Worm (Caenorhabditis elegans): ENCODE data around the gene his-3.

The his-3 gene

DNA sequence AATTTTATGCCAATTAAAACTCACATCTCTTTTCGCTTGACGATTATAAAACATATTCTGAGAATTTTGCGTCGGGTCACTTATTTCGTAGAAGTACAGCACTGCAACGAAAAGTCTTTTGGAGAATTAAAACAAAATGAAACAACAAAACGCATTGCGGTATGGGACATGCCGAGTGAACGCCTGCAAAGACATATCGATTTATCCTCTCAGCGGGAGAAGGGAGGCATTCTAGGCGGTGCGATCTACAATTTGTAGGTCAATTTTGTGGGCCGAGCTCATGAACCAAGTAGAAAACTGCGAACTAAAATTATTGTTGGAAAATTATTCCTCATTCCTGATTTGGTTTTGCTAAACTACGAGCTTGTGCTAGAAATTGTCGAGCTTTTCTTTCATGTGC lies 12.8 kb downstream of the his-3 start, which contains the start of gene F14H3.3:
F14H3.3 (minus strand) TSS at position 101 of the 400 bp plus-strand sequence.
- no peak for TF ChIP-seq nhr-237 (tag; optimal IDR thresholded peaks at IDR 0.05)
- TF ChIP-seq tag-97 (GFP tag; IDR thresholded peaks at IDR 0.05), result no peak
- TF ChIP-seq mxl-3 (GFP tag; optimal IDR thresholded peaks at IDR 0.05), result no peak
- no peak for TF ChIP-seq spr-3 (GFP tag; optimal IDR thresholded peaks at IDR 0.05)
- no peak for TF ChIP-seq zfp-2 (tag; optimal IDR thresholded peaks at IDR 0.05)
- peak; percentile 52 for TF ChIP-seq aha-1 (tag)

DNA sequence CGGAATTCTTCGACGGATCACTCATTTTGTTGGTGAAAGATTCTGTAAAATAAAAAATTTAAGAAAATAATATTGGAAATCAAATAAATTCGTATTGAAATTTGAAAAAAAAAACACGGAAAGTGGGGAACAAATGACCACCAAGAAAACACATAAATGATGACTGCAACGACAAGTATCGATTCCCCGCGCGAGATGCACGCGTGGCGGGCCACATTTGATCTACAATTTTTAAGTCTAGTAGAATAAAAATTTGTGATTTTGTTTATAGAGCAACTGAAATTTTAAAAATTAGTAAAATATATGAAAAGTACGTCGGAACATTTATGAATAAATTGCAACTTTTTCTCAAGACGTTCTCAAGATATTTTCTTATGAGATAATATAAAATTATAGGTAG lies 14.4 kb downstream of the his-3 start, which contains the start of gene F14H3.4:
F14H3.4 (minus strand) TSS at position 42 of the 400 bp plus-strand sequence.
- TF ChIP-seq ceh-62 (tag; optimal IDR thresholded peaks at IDR 0.05) (no peak), ztf-7 (tag; optimal IDR thresholded peaks at IDR 0.05) (no peak), T20F7.1 (GFP tag; optimal IDR thresholded peaks at IDR 0.05) (no peak), ZK337.2 (GFP tag; IDR thresholded peaks at IDR 0.05) (no peak), zip-2 (tag; optimal IDR thresholded peaks at IDR 0.05) (no peak), lsy-2 (tag; optimal IDR thresholded peaks at IDR 0.05) (no peak), hlh-30 (tag; optimal IDR thresholded peaks at IDR 0.05; ENCODE audit: insufficient read depth) (no peak), unc-62 (GFP tag; optimal IDR thresholded peaks at IDR 0.05 in 1 of 2) (no peak), unc-62 (tag; optimal IDR thresholded peaks at IDR 0.05) (no peak), dpl-1 (GFP tag; optimal IDR thresholded peaks at IDR 0.05) (no peak), fos-1 (tag; optimal IDR thresholded peaks at IDR 0.05) (no peak), set-16 (GFP tag; IDR thresholded peaks at IDR 0.05) (no peak), dmd-9 (GFP tag; IDR thresholded peaks at IDR 0.05) (no peak), spr-1 (tag; optimal IDR thresholded peaks at IDR 0.05) (no peak), lin-1 (GFP tag; IDR thresholded peaks at IDR 0.05) (no peak), vab-7 (GFP tag; IDR thresholded peaks at IDR 0.05) (no peak), ceh-28 (tag; optimal IDR thresholded peaks at IDR 0.05) (no peak)

DNA sequence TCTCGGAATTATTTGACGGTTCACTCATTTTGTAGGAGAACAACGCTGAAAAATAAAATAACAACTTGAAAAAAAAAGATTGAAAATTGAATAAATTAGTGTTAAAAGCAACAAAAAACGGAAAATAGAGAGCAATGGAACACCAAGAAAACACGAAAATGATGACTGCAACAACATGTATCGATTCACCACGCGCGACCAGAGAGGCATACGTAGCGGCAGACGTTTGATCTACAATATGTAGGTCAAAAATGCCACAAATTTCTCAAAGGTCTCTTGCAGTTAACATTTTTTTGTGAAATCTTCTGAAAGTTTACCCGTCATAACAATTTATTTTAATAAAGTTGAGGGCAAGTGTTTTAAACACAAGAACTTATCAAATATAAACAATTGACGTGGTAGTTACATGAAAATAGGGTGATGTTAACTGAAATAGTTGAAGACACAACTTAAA lies 16.4 kb downstream of the his-3 start, which contains the start of gene F14H3.5:
F14H3.5 (minus strand) TSS at position 51 of the 454 bp plus-strand sequence.
- no peak for TF ChIP-seq F26F4.8 (GFP tag; conservative IDR thresholded peaks at IDR 0.05)
- no peak for TF ChIP-seq F49E8.2 (tag; optimal IDR thresholded peaks at IDR 0.05; ENCODE audit: borderline replicate concordance)
- TF ChIP-seq fos-1 (tag; optimal IDR thresholded peaks at IDR 0.05), result no peak
- TF ChIP-seq zip-2 (tag; optimal IDR thresholded peaks at IDR 0.05), result no peak
- TF ChIP-seq D1046.2 (GFP tag; IDR thresholded peaks at IDR 0.05), result no peak
- no peak for TF ChIP-seq T20F7.1 (GFP tag; optimal IDR thresholded peaks at IDR 0.05)
- no peak for TF ChIP-seq lsy-2 (tag; optimal IDR thresholded peaks at IDR 0.05)
- no peak for TF ChIP-seq F37D6.2 (tag; optimal IDR thresholded peaks at IDR 0.05)
- no peak for TF ChIP-seq gei-8 (GFP tag; optimal IDR thresholded peaks at IDR 0.05)
- TF ChIP-seq nhr-25 (tag; optimal IDR thresholded peaks at IDR 0.05; ENCODE audit: borderline replicate concordance, insufficient read depth), result no peak
- no peak for TF ChIP-seq ceh-62 (tag; optimal IDR thresholded peaks at IDR 0.05)
- no peak for TF ChIP-seq arid-1 (GFP tag; conservative IDR thresholded peaks at IDR 0.05)
- no peak for TF ChIP-seq fkh-10 (GFP tag; optimal IDR thresholded peaks at IDR 0.05)
- TF ChIP-seq madf-9 (GFP tag; conservative IDR thresholded peaks at IDR 0.05), result no peak

DNA sequence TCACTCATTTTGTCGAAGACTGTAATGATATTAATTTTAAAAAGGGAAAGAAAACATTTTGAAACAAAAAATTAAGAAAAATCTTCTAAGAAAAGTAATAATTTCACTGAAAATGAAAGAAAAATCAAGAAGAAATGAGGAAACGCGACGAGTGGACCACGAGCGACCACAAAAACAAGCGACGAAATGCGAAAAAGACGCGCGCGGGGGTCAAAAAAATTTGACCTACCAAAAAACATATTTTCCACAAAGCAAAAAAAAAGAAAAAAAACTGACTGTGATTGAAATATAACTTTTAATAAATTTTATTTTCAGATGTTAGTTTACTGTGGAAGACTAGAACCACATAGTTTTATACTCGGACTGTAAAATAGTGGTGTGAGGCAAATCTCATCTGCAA lies 18.3 kb downstream of the his-3 start, which contains the start of gene F14H3.6:
F14H3.6 (minus strand) TSS at position 22 of the 400 bp plus-strand sequence.
- TF ChIP-seq lin-39 (tag; optimal IDR thresholded peaks at IDR 0.05), result no peak

DNA sequence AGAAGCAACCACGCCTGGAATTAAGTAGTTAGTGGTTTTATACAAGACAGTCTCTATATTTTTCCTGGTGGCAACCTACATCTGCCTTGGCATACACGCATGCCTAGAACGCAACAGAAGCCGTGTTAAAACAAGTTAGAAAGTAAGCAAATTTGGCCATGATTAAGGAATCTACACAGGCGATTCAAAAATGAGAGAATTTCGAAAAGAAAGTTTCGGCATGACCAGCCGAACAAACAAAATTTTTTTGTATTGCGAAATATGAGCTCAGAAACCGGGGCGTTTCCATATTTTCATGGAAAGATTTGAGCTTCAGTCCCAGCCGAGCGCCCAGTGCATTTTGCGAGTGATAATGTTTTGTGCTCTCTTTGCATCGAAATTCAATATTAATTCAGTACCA lies 19.5 kb downstream of the his-3 start, which contains the start of gene F14H3.15:
F14H3.15 (minus strand) TSS at position 101 of the 400 bp plus-strand sequence.
- TF ChIP-seq sdz-12 (GFP tag; optimal IDR thresholded peaks at IDR 0.05) (no peak), pqm-1 (tag; optimal IDR thresholded peaks at IDR 0.05) (no peak), nhr-48 (tag; optimal IDR thresholded peaks at IDR 0.05) (no peak), F49E8.2 (tag; optimal IDR thresholded peaks at IDR 0.05; ENCODE audit: borderline replicate concordance) (no peak), fos-1 (tag; optimal IDR thresholded peaks at IDR 0.05) (no peak), F10B5.3 (tag; optimal IDR thresholded peaks at IDR 0.05) (no peak), lsy-2 (tag; optimal IDR thresholded peaks at IDR 0.05) (no peak), nhr-28 (tag; optimal IDR thresholded peaks at IDR 0.05) (no peak), zag-1 (tag; optimal IDR thresholded peaks at IDR 0.05) (no peak)
